Fruit fly (Drosophila melanogaster) Kc167 (cell line): ENCODE results near the gene Ance.

Source experiments
- Myc ChIP-seq: fragments of >200 bp; optimal IDR thresholded peaks from 2 replicates; lab custom pipeline; 2017; ENCODE audit warnings: missing external identifiers
- h ChIP-seq: fragments of >200 bp; optimal IDR thresholded peaks from 3 replicates; lab custom pipeline; 2018; ENCODE audit warnings: missing external identifiers
- insv ChIP-seq: fragments of >200 bp; optimal IDR thresholded peaks from 3 replicates; lab custom pipeline; 2018; ENCODE audit warnings: missing external identifiers
- psq ChIP-seq: fragments of >200 bp; optimal IDR thresholded peaks from 2 replicates; lab custom pipeline; 2017; ENCODE audit warnings: missing external identifiers

- no peak for TF ChIP-seq h (lab: Kevin White, UChicago)
- TF ChIP-seq psq (lab: Kevin White, UChicago), result no peak
- no peak for TF ChIP-seq insv (lab: Kevin White, UChicago)
- TF ChIP-seq Myc (lab: Kevin White, UChicago), result no peak
These were observed 26.6 kb upstream of the Ance start for dm6 chr2L:13878801-13879200.
